Worm (Caenorhabditis elegans): Measurements from ENCODE around the gene C09H10.9.

Gene C09H10.9

ce11 chrII:11104162-11104561, at the start of gene C09H10.9:
C09H10.9 (plus strand) TSS chrII:11104462.
- TF ChIP-seq cebp-2 (GFP tag; IDR thresholded peaks at IDR 0.05) (no peak), unc-62 (GFP tag; optimal IDR thresholded peaks at IDR 0.05) (no peak), sea-2 (GFP tag; IDR thresholded peaks at IDR 0.05) (no peak), ekl-4 (GFP tag; IDR thresholded peaks at IDR 0.05) (no peak), him-1 (tag; optimal IDR thresholded peaks at IDR 0.05) (no peak), F23B12.7 (tag; optimal IDR thresholded peaks at IDR 0.05; ENCODE audit: insufficient read depth) (no peak), T26A5.8 (tag; optimal IDR thresholded peaks at IDR 0.05) (no peak), C17E4.6 (GFP tag; IDR thresholded peaks at IDR 0.05) (no peak), dpff-1 (tag; optimal IDR thresholded peaks at IDR 0.05) (no peak), mxl-1 (tag; optimal IDR thresholded peaks at IDR 0.05) (no peak), lir-1 (GFP tag; conservative IDR thresholded peaks at IDR 0.05) (no peak), F49E8.2 (tag; optimal IDR thresholded peaks at IDR 0.05; ENCODE audit: insufficient read depth) (no peak), atf-7 (tag; optimal IDR thresholded peaks at IDR 0.05) (no peak), ama-1 (optimal IDR thresholded peaks at IDR 0.05) (no peak), ama-1 (GFP tag; optimal IDR thresholded peaks at IDR 0.05) (no peak)

ce11 chrII:11055223-11055622, 49.0 kb upstream of the C09H10.9 start, which contains the start of gene F45E10.2:
F45E10.2 (minus strand) TSS chrII:11055323.
- TF ChIP-seq ama-1 (optimal IDR thresholded peaks at IDR 0.05) = no peak
- no peak for TF ChIP-seq ama-1 (GFP tag; optimal IDR thresholded peaks at IDR 0.05)
- TF ChIP-seq Y56A3A.18 (GFP tag; IDR thresholded peaks at IDR 0.05) = no peak
- no peak for TF ChIP-seq nhr-120 (GFP tag; IDR thresholded peaks at IDR 0.05)
- no peak for TF ChIP-seq madf-8 (GFP tag; conservative IDR thresholded peaks at IDR 0.05)
- TF ChIP-seq Y95B8A.8 (GFP tag; IDR thresholded peaks at IDR 0.05) = no peak
- no peak for TF ChIP-seq T07F8.4 (tag; optimal IDR thresholded peaks at IDR 0.05)
- TF ChIP-seq F52B5.7 (tag; optimal IDR thresholded peaks at IDR 0.05) = no peak
- no peak for TF ChIP-seq attf-6 (GFP tag; IDR thresholded peaks at IDR 0.05)

- TF ChIP-seq ets-4 (GFP tag; optimal IDR thresholded peaks at IDR 0.05) (no peak), rcor-1 (GFP tag; IDR thresholded peaks at IDR 0.05) (no peak), K11D2.4 (GFP tag; IDR thresholded peaks at IDR 0.05) (no peak), somi-1 (GFP tag; optimal IDR thresholded peaks at IDR 0.05) (no peak), egrh-3 (GFP tag; IDR thresholded peaks at IDR 0.05) (no peak), zim-3 (tag; optimal IDR thresholded peaks at IDR 0.05) (no peak), ekl-4 (GFP tag; IDR thresholded peaks at IDR 0.05) (no peak), ztf-28 (GFP tag; IDR thresholded peaks at IDR 0.05) (no peak), T07F8.4 (tag; optimal IDR thresholded peaks at IDR 0.05) (no peak), lin-40 (tag; optimal IDR thresholded peaks at IDR 0.05) (no peak), ama-1 (optimal IDR thresholded peaks at IDR 0.05) (no peak), ama-1 (GFP tag; optimal IDR thresholded peaks at IDR 0.05) (no peak), egl-44 (GFP tag; IDR thresholded peaks at IDR 0.05) (no peak)
Observed at ce11 chrII:11057256-11057655, 47.0 kb upstream of the C09H10.9 start.

- TF ChIP-seq sptf-2 (GFP tag; optimal IDR thresholded peaks at IDR 0.05) (no peak), hsf-1 (GFP tag; IDR thresholded peaks at IDR 0.05) (0 out of 2 replicates have a peak, but pooled peaks have one; percentile 20)
Observed at ce11 chrII:11064191-11064695, 40.0 kb upstream of the C09H10.9 start.

ce11 chrII:11072565-11072964, 31.7 kb upstream of the C09H10.9 start:
- TF ChIP-seq ceh-79 (tag; optimal IDR thresholded peaks at IDR 0.05) (no peak), snpc-1.3 (tag; optimal IDR thresholded peaks at IDR 0.05; ENCODE audit: insufficient read depth) (no peak), athp-1 (tag; optimal IDR thresholded peaks at IDR 0.05) (no peak), pha-4 (tag; optimal IDR thresholded peaks at IDR 0.05) (no peak), hmg-1.2 (GFP tag; IDR thresholded peaks at IDR 0.05) (no peak), hlh-12 (tag; optimal IDR thresholded peaks at IDR 0.05) (no peak), ceh-40 (GFP tag; IDR thresholded peaks at IDR 0.05) (no peak), Y56A3A.18 (GFP tag; IDR thresholded peaks at IDR 0.05) (no peak)
